Worm (Caenorhabditis elegans) whole organism, L1 larva: Measurements from ENCODE around the gene B0024.4.

Experiments
- Y116A8C.19 ChIP-seq: sonication (generic microtip); optimal IDR thresholded peaks from 2 replicates; lab custom pipeline; 2016; ENCODE audit warnings: missing compliant biosample characterization, missing genetic modification characterization, borderline replicate concordance
- aha-1 ChIP-seq: fragments of 150-350 bp; optimal IDR thresholded peaks from 2 replicates; lab custom pipeline; 2014; ENCODE audit warnings: missing biosample characterization, missing genetic modification characterization
- aly-2 ChIP-seq: fragments of 150-350 bp; optimal IDR thresholded peaks from 2 replicates; lab custom pipeline; 2014; ENCODE audit warnings: missing biosample characterization, missing genetic modification characterization
- ama-1 ChIP-seq: fragments of 150-350 bp; optimal IDR thresholded peaks from 2 replicates; lab custom pipeline; 2014
- ceh-63 ChIP-seq: fragments of 200-800 bp; sonication (Bioruptor generic); optimal IDR thresholded peaks from 2 replicates; lab custom pipeline; 2018; ENCODE audit warnings: mild to moderate bottlenecking, missing genetic modification characterization, missing compliant biosample characterization
- ceh-8 ChIP-seq: fragments of 200-800 bp; sonication (Bioruptor generic); optimal IDR thresholded peaks from 2 replicates; lab custom pipeline; 2018; ENCODE audit warnings: mild to moderate bottlenecking, missing genetic modification characterization, moderate library complexity, missing compliant biosample characterization
- dsc-1 ChIP-seq: sonication (generic microtip); optimal IDR thresholded peaks from 2 replicates; lab custom pipeline; 2016; ENCODE audit warnings: mild to moderate bottlenecking, missing genetic modification characterization, missing compliant biosample characterization
- efl-1 ChIP-seq, 4 experiments: fragments of 150-350 bp; optimal IDR thresholded peaks in 3 of 4; peaks in 1 of 4; 1 replicate in 1 of 4; 2 replicates in 3 of 4; lab custom pipeline; 2014; ENCODE audit warnings: missing biosample characterization in 2 of 4, missing genetic modification characterization in 2 of 4, missing genetic modification reagents in 2 of 4
- elt-3 ChIP-seq, 6 experiments: fragments of 150-350 bp in 1 of 6; sonication (generic microtip); optimal IDR thresholded peaks; 2 replicates each; lab custom pipeline; 2017 to 2018; ENCODE audit warnings: missing biosample characterization in 6 of 6, missing genetic modification characterization in 6 of 6, inconsistent platforms in 1 of 6
- fkh-8 ChIP-seq: sonication (generic microtip); optimal IDR thresholded peaks from 2 replicates; lab custom pipeline; 2016; ENCODE audit warnings: mild to moderate bottlenecking, missing genetic modification characterization, missing compliant biosample characterization
- fos-1 ChIP-seq: fragments of 150-350 bp; optimal IDR thresholded peaks from 2 replicates; lab custom pipeline; 2014; ENCODE audit warnings: missing biosample characterization, missing genetic modification characterization
- grh-1 ChIP-seq: fragments of 200-800 bp; sonication (Bioruptor generic); IDR thresholded peaks from 2 replicates; pipeline ENCODE4 v1.3.6; 2022; ENCODE audit warnings: missing genetic modification reagents, missing genetic modification characterization, missing compliant biosample characterization
- isw-1 ChIP-seq: fragments of 200-800 bp; sonication (Bioruptor generic); IDR thresholded peaks from 2 replicates; pipeline ENCODE4 v1.3.6; 2022; ENCODE audit warnings: missing genetic modification characterization, missing compliant biosample characterization
- lin-14 ChIP-seq: fragments of 200-800 bp; sonication (Bioruptor generic); optimal IDR thresholded peaks from 2 replicates; lab custom pipeline; 2018; ENCODE audit warnings: mild to moderate bottlenecking, missing genetic modification characterization, moderate library complexity, missing compliant biosample characterization
- lin-15B ChIP-seq: fragments of 150-350 bp; sonication (generic microtip); optimal IDR thresholded peaks from 3 replicates; lab custom pipeline; 2014; ENCODE audit warnings: missing biosample characterization, missing genetic modification characterization
- mab-9 ChIP-seq: fragments of 200-800 bp; sonication (Bioruptor generic); IDR thresholded peaks from 2 replicates; pipeline ENCODE4 v1.3.6; 2022; ENCODE audit warnings: missing genetic modification reagents, missing genetic modification characterization, missing compliant biosample characterization
- mdl-1 ChIP-seq, 2 experiments: fragments of 150-350 bp; optimal IDR thresholded peaks; 2 replicates each; lab custom pipeline; 2014 to 2017; ENCODE audit warnings: missing biosample characterization in 2 of 2, missing genetic modification characterization in 2 of 2, inconsistent platforms in 1 of 2
- mef-2 ChIP-seq: fragments of 150-350 bp; optimal IDR thresholded peaks from 2 replicates; lab custom pipeline; 2014; ENCODE audit warnings: missing biosample characterization, missing genetic modification characterization
- nhr-11 ChIP-seq: fragments of 150-350 bp; optimal IDR thresholded peaks from 2 replicates; lab custom pipeline; 2014; ENCODE audit warnings: missing biosample characterization, missing genetic modification characterization
- nhr-19 ChIP-seq: fragments of 200-800 bp; sonication (Bioruptor generic); conservative IDR thresholded peaks from 2 replicates; pipeline ENCODE4 v1.3.6; 2022; ENCODE audit warnings: missing genetic modification characterization, missing compliant biosample characterization
- nhr-237 ChIP-seq: fragments of 150-350 bp; optimal IDR thresholded peaks from 2 replicates; lab custom pipeline; 2014; ENCODE audit warnings: missing biosample characterization, missing genetic modification characterization
- nhr-47 ChIP-seq: sonication (generic microtip); optimal IDR thresholded peaks from 2 replicates; lab custom pipeline; 2016; ENCODE audit warnings: mild to moderate bottlenecking, missing genetic modification characterization, moderate library complexity, missing compliant biosample characterization
- nhr-71 ChIP-seq: sonication (generic microtip); optimal IDR thresholded peaks from 2 replicates; lab custom pipeline; 2016; ENCODE audit warnings: mild to moderate bottlenecking, missing genetic modification characterization, moderate library complexity, missing compliant biosample characterization
- nhr-76 ChIP-seq: sonication (generic microtip); optimal IDR thresholded peaks from 2 replicates; lab custom pipeline; 2017; ENCODE audit warnings: missing biosample characterization, missing genetic modification characterization
- nhr-77 ChIP-seq: fragments of 150-350 bp; optimal IDR thresholded peaks from 2 replicates; lab custom pipeline; 2014; ENCODE audit warnings: missing biosample characterization, missing genetic modification characterization
- nhr-90 ChIP-seq: sonication (generic microtip); optimal IDR thresholded peaks from 2 replicates; lab custom pipeline; 2016; ENCODE audit warnings: mild to moderate bottlenecking, missing genetic modification characterization, missing compliant biosample characterization; ENCODE audit not compliant: poor library complexity
- pag-3 ChIP-seq: sonication (generic microtip); optimal IDR thresholded peaks from 2 replicates; lab custom pipeline; 2017; ENCODE audit warnings: missing genetic modification characterization, mild to moderate bottlenecking, missing compliant biosample characterization, antibody characterized with exemption, borderline replicate concordance; ENCODE audit not compliant: insufficient read depth
- pax-3 ChIP-seq: fragments of 200-800 bp; sonication (Bioruptor generic); optimal IDR thresholded peaks from 2 replicates; lab custom pipeline; 2018; ENCODE audit warnings: mild to moderate bottlenecking, missing genetic modification characterization, moderate library complexity, missing compliant biosample characterization
- rnt-1 ChIP-seq: sonication (generic microtip); optimal IDR thresholded peaks from 2 replicates; lab custom pipeline; 2016; ENCODE audit warnings: mild to moderate bottlenecking, missing genetic modification characterization, moderate library complexity, missing compliant biosample characterization
- skn-1 ChIP-seq: fragments of 150-350 bp; optimal IDR thresholded peaks from 2 replicates; lab custom pipeline; 2014; ENCODE audit warnings: missing biosample characterization, missing genetic modification characterization
- snu-23 ChIP-seq: sonication (generic microtip); optimal IDR thresholded peaks from 2 replicates; lab custom pipeline; 2016; ENCODE audit warnings: missing genetic modification characterization, missing compliant biosample characterization
- unc-62 ChIP-seq: fragments of 150-350 bp; optimal IDR thresholded peaks from 2 replicates; lab custom pipeline; 2014; ENCODE audit warnings: missing biosample characterization, missing genetic modification reagents, missing genetic modification characterization
- unc-86 ChIP-seq: sonication (generic microtip); optimal IDR thresholded peaks from 2 replicates; lab custom pipeline; 2016; ENCODE audit warnings: missing genetic modification characterization, missing compliant biosample characterization
- zag-1 ChIP-seq: fragments of 150-350 bp; optimal IDR thresholded peaks from 2 replicates; lab custom pipeline; 2014; ENCODE audit warnings: missing biosample characterization, missing genetic modification characterization

B0024.4 gene

DNA sequence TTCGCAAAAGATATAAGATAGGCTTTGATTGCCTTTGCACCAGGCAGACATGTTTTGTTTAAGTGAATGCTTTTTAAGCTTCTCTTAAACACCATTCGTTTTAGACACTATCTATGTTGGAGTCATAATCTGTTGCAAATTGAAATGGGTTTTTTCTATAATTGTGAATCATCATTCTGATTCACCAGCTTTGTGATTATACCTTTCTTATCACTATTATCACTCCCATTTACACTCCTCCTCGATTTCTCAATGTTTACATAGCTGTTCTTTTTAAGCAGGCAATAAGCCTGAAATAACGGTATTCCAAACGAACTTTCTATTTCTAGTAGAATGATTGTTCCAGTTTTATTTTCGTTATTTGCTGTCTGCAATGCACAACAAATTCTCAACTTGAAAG is at the start of gene B0024.4:
B0024.4 (plus strand) TSS at position 301 of the 400 bp plus-strand sequence.
- TF ChIP-seq mab-9 (no peak), elt-3 (tag; optimal IDR thresholded peaks at IDR 0.05; lab: Kevin White, UChicago) (no peak), skn-1 (tag; lab: Kevin White, UChicago) (no peak)
- TF ChIP-seq, all 84 proteins: peak for 0

DNA sequence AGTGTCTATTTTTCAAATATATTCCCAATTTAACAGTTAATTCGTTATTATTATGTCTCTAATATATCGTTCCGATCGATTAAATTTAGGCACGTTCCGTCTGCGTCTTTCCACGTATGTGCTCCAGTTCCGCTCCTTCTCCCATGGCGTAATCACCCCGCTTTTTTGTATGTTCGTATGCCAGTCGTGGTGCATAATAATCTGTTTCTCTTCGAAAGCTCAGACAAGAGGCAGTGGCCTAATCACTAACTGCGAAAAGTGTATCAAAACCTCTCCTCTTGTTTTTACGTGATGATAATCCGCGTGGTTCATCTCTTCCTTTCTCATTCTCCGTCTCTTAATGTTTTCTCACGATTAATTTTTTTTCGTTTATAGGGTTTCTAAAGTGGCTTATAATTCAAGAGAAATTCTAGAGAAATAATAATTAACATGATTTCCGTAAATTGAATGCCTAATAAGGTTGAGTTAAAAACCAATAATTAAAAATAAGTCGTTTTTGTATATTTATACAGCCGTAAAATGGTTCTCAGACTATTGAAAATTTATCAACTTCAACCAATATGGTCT is 49.4 kb upstream of the B0024.4 start:
- no peak for TF ChIP-seq nhr-76
- TF ChIP-seq dsc-1 = peak; percentile 69
- no peak for TF ChIP-seq aha-1 (tag; lab: Kevin White, UChicago)
- no peak for TF ChIP-seq unc-62 (GFP tag; lab: Kevin White, UChicago)
- TF ChIP-seq fos-1 = no peak
- TF ChIP-seq snu-23 (GFP tag; lab: Kevin White, UChicago) = no peak
- no peak for TF ChIP-seq aly-2 (tag; lab: Kevin White, UChicago)
- peak; percentile 17 for TF ChIP-seq pax-3 (tag; lab: Kevin White, UChicago)
- TF ChIP-seq mab-9 = no peak
- TF ChIP-seq zag-1 (tag; lab: Kevin White, UChicago) = no peak
- TF ChIP-seq pag-3 (tag; lab: Kevin White, UChicago) = no peak
- peak; percentile 31 for TF ChIP-seq nhr-47 (tag; lab: Kevin White, UChicago)
- TF ChIP-seq lin-15B (tag; lab: Kevin White, UChicago) = no peak
- TF ChIP-seq lin-14 (GFP tag; lab: Kevin White, UChicago) = peak; percentile 58
- TF ChIP-seq ama-1 (lab: Kevin White, UChicago) = no peak
- TF ChIP-seq fkh-8 = peak; percentile 46
- peak; percentile 18 for TF ChIP-seq nhr-71 (tag; lab: Kevin White, UChicago)
- TF ChIP-seq rnt-1 (tag; lab: Kevin White, UChicago) = no peak
- TF ChIP-seq mef-2 (tag; lab: Kevin White, UChicago) = no peak
- peak; percentile 58 for TF ChIP-seq ceh-8

DNA sequence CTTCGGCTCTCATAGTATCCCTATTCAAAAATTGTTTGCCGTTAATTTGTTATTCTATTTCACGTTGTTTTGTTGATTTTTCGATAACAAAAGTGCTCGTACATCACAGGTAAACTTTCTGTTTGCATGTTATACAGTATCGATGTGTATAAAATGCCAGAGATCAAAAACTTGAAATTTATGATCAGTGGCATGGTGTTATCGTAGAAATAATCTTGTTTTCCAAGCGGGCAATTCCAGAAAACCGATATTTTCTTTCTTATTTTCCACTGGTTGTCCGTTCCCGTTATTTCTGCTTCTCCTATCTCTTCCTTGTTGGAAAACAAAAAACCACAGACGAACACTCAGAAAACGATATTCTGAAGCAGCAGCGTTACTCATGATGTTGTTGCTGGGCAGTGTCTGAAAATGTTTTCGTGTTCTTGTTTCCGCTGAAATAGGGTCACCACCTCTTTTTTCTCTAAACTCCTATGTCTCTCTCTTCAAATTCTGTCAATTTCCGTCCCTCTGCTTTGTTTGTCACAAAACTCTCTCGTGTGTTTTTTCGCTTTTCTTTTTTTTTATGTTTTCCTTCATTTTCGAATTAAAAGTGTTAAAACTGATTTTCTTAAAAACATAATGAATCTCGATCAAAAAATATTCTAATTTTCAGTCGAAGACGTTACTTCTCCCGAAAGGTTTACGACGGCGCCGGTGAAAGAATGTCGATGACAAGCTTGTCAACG is 48.8 kb upstream of the B0024.4 start, which contains the start of gene akt-1:
akt-1 (plus strand) TSS at position 651 of the 725 bp plus-strand sequence.
- TF ChIP-seq nhr-90 (tag; lab: Kevin White, UChicago) (no peak), ama-1 (lab: Kevin White, UChicago) (peak; percentile 2), mab-9 (no peak), efl-1 (optimal IDR thresholded peaks at IDR 0.05; lab: Kevin White, UChicago) (no peak), efl-1 (GFP tag; optimal IDR thresholded peaks at IDR 0.05 in 1 of 2; lab: Kevin White, UChicago) (peak in 1 of 2 experiments; percentile 49)

DNA sequence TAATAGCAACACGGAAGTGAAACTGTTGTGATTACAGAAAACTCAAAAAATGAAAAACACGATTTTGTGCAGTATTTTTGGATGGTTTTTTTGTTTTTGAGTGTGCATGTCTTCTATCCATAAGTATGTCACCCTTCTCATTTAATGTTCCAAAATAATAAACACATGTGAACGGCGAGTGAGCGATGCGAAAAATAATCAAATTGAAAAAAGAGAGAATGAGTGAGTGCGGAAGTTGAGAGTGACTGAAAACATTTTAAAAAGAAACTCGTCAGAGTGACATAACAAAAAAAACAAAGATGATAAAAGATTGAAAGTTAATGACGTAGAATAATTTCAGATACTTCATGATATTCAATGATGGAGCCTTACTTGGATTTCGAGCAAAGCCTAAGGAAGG is 47.7 kb upstream of the B0024.4 start:
- TF ChIP-seq nhr-11 (tag; lab: Kevin White, UChicago) (no peak), mdl-1 (tag; optimal IDR thresholded peaks at IDR 0.05; lab: Kevin White, UChicago) (no peak), isw-1 (no peak), ceh-63 (GFP tag; lab: Kevin White, UChicago) (no peak), Y116A8C.19 (no peak), nhr-19 (no peak), snu-23 (GFP tag; lab: Kevin White, UChicago) (no peak), grh-1 (GFP tag; lab: Robert Waterston, UW) (no peak), unc-86 (tag; lab: Kevin White, UChicago) (no peak), nhr-237 (tag; lab: Kevin White, UChicago) (no peak), nhr-90 (tag; lab: Kevin White, UChicago) (no peak), nhr-77 (tag; lab: Kevin White, UChicago) (no peak), lin-15B (tag; lab: Kevin White, UChicago) (no peak)
